Worm (Caenorhabditis elegans): ENCODE data around the gene F56H9.2.

DNA sequence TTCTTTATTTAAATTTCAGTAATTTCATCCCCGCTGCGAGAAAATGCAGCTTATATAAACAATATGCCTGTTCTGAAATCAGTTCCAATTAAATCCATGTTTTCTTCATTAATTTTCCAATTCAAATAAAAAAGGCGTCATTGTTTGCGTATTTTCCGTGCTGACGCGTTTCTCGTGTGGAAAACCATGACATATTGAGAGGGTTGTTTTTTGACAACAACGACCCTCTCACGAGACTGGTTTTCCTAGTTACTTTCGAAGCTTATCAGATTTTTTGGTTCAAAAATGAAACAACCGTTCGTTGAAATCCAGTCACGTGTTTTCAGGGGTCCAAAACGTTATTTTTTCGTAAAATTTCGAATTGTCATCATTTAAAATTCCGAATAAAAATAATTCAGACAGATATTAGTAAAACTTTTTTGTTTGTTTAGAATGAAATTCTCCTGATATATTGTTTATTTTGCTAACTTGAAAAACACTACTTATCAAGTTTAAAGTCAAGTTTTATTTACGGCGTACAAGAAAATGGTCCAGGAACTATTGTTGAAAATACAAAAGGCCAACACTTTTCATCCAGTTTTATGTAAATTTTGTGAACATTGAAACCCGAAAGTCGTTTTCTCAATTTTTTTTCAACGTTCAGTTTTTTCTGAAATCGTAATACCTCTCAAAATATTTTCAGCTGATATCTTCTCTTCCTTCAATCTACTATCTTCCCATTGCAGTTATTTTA, 37.8 kb upstream of the F56H9.2 start, which contains the start of gene C14C10.5:
- TF ChIP-seq ama-1 (optimal IDR thresholded peaks at IDR 0.05) (no peak), pqm-1 (tag; optimal IDR thresholded peaks at IDR 0.05) (no peak)
